Fruit fly (Drosophila melanogaster): ENCODE measurements around the gene CG7115.

Gene CG7115

dm6 chr2L:7790448-7791355, 30.2 kb upstream of the CG7115 start, which contains the start of gene CG7149 (continued):
- TF ChIP-seq Usf (GFP tag; optimal IDR thresholded peaks at IDR 0.05), result no peak
- no peak for TF ChIP-seq CG4360 (GFP tag; IDR thresholded peaks at IDR 0.05)
- TF ChIP-seq CG1233 (GFP tag; optimal IDR thresholded peaks at IDR 0.05), result no peak
- TF ChIP-seq chn (GFP tag; optimal IDR thresholded peaks at IDR 0.05), result no peak
- TF ChIP-seq Nf-YA (GFP tag; IDR thresholded peaks at IDR 0.05), result no peak

dm6 chr2L:7791356-7791738, 29.6 kb upstream of the CG7115 start:
- peak; percentile 54 for TF ChIP-seq exex (tag; optimal IDR thresholded peaks at IDR 0.05)
- TF ChIP-seq CG31441 (GFP tag; IDR thresholded peaks at IDR 0.05), result no peak
- peak; percentile 5 for TF ChIP-seq CG18599 (GFP tag; optimal IDR thresholded peaks at IDR 0.05)
- peak; percentile 43 for TF ChIP-seq CG9437 (GFP tag; optimal IDR thresholded peaks at IDR 0.05)
- TF ChIP-seq lab (GFP tag; optimal IDR thresholded peaks at IDR 0.05), result peak; percentile 20
- no peak for TF ChIP-seq kni (GFP tag; optimal IDR thresholded peaks at IDR 0.05)

DNA sequence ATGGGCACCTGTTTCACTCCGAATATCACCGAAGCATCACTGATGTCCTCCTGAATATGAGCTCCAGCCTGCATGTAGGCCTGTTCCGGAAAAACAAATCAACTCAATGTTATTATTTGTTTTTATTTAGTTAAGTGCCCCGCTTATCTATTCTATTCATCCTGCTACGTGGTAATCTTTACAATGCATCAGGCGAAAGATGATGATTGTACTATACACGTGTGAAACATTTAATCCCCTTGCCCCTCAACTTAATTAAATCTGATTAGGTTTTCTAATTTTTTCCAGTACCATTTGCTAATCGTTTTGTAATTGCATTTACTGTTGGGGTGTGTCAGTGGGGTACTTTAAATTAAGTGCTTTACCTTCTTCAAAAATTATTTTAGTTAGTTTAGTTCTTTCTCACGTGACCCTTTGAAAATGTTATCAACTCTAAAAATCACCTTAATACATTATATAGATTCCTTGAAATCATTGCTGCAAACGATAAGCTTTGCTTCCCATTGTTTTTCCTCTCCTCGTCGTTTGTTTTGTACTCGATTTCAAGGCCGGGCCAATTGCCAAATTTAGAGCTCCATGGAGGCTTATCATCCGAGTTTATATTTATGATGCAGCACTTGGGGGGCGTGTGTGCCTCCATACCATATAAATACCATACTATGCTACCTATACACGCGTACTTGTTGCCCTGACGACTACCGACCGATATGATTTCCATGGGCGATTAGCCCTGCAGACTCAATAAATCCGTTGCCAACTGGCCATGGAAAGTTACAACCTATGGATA, 26.1 kb upstream of the CG7115 start:
- TF ChIP-seq Med (GFP tag), result peak; percentile 19
- peak; percentile 27 for TF ChIP-seq CG34376 (GFP tag; optimal IDR thresholded peaks at IDR 0.05)
- TF ChIP-seq Camta (GFP tag; optimal IDR thresholded peaks at IDR 0.05), result no peak
- TF ChIP-seq luna (GFP tag; optimal IDR thresholded peaks at IDR 0.05), result no peak
- TF ChIP-seq sens (GFP tag), result peak; percentile 14
- peak; percentile 94 for TF ChIP-seq sug (tag; optimal IDR thresholded peaks at IDR 0.05)
- peak; percentile 68 for TF ChIP-seq exex (tag; optimal IDR thresholded peaks at IDR 0.05)
- TF ChIP-seq cwo (GFP tag; optimal IDR thresholded peaks at IDR 0.05), result peak; percentile 69

dm6 chr2L:7795859-7796258, 25.1 kb upstream of the CG7115 start, which contains the start of gene LKRSDH:
LKRSDH (minus strand) TSS chr2L:7795959.
- peak; percentile 46 for TF ChIP-seq CG34376 (GFP tag; optimal IDR thresholded peaks at IDR 0.05)
- 0 out of 4 replicates have a peak, but pooled peaks have one; percentile 43 for TF ChIP-seq chinmo (GFP tag; IDR thresholded peaks at IDR 0.05; ENCODE audit: partially characterized antibody)
- TF ChIP-seq sug (tag; optimal IDR thresholded peaks at IDR 0.05), result peak; percentile 51
- TF ChIP-seq pzg (GFP tag; optimal IDR thresholded peaks at IDR 0.05), result no peak

dm6 chr2L:7799804-7800433, 21.0 kb upstream of the CG7115 start, which contains the start of the genes Herp and r2d2:
Herp (minus strand) TSS chr2L:7800058.
r2d2 (plus strand) TSS chr2L:7800147.
- TF ChIP-seq CHES-1-like (GFP tag; optimal IDR thresholded peaks at IDR 0.05) (peak; percentile 96), chinmo (GFP tag; IDR thresholded peaks at IDR 0.05; ENCODE audit: partially characterized antibody) (no peak), Doc2 (GFP tag; IDR thresholded peaks at IDR 0.05) (no peak; the same call in none of the 2 replicates), CG9215 (GFP tag; IDR thresholded peaks at IDR 0.05) (peak; percentile 90), Spps (tag; optimal IDR thresholded peaks at IDR 0.05) (peak; percentile 69), Side (GFP tag; optimal IDR thresholded peaks at IDR 0.05) (peak; percentile 94), phol (tag; optimal IDR thresholded peaks at IDR 0.05) (peak; percentile 90), Scr (GFP tag; IDR thresholded peaks at IDR 0.05; ENCODE audit: partially characterized antibody) (peak; percentile 86), CG12744 (GFP tag; optimal IDR thresholded peaks at IDR 0.05) (peak; percentile 81), CG8359 (GFP tag; optimal IDR thresholded peaks at IDR 0.05; ENCODE audit: borderline replicate concordance) (peak; percentile 68), CG1529 (GFP tag; optimal IDR thresholded peaks at IDR 0.05) (peak; percentile 52), CG16813 (GFP tag; IDR thresholded peaks at IDR 0.05; ENCODE audit: partially characterized antibody) (peak; percentile 79), CG10321 (GFP tag; IDR thresholded peaks at IDR 0.05) (0 out of 2 replicates have a peak, but pooled peaks have one; percentile 24), tin (GFP tag; optimal IDR thresholded peaks at IDR 0.05) (peak; percentile 90), cg (GFP tag; optimal IDR thresholded peaks at IDR 0.05) (no peak), Gsc (GFP tag; IDR thresholded peaks at IDR 0.05) (no peak; the same call in 1 of the 2 replicates), D19A (tag; optimal IDR thresholded peaks at IDR 0.05) (peak; percentile 83), CG6813 (GFP tag; optimal IDR thresholded peaks at IDR 0.05) (peak; percentile 64), CG15011 (GFP tag; optimal IDR thresholded peaks at IDR 0.05) (peak; percentile 76)
